Fruit fly (Drosophila melanogaster) whole organism, pupa: Measurements from ENCODE around the gene Shc.

ENCODE experiments used
- CG12605 ChIP-seq: fragments of 200-800 bp; sonication (Bioruptor generic); IDR thresholded peaks from 2 replicates; pipeline ENCODE4 v1.3.6; 2022; ENCODE audit warnings: missing biosample characterization, missing genetic modification characterization
- CG17806 ChIP-seq: fragments of 200-800 bp; sonication (Bioruptor generic); optimal IDR thresholded peaks from 2 replicates; lab custom pipeline; 2018; ENCODE audit warnings: missing biosample characterization, mild to moderate bottlenecking, missing genetic modification characterization, moderate library complexity
- CG8159 ChIP-seq: fragments of 200-800 bp; sonication (Bioruptor generic); optimal IDR thresholded peaks from 3 replicates; lab custom pipeline; 2018; ENCODE audit warnings: missing biosample characterization, mild to moderate bottlenecking, missing genetic modification characterization, moderate library complexity
- CG8301 ChIP-seq: fragments of 200-800 bp; sonication (Bioruptor generic); optimal IDR thresholded peaks from 2 replicates; lab custom pipeline; 2018; ENCODE audit warnings: missing biosample characterization, mild to moderate bottlenecking, missing genetic modification characterization
- EcR ChIP-seq: fragments of 200-800 bp; sonication (Bioruptor generic); optimal IDR thresholded peaks from 3 replicates; lab custom pipeline; 2019; ENCODE audit warnings: missing biosample characterization, missing genetic modification characterization, mild to moderate bottlenecking, moderate library complexity, missing genetic modification reagents
- Pif1B ChIP-seq: fragments of 200-800 bp; sonication (Bioruptor generic); optimal IDR thresholded peaks from 3 replicates; lab custom pipeline; 2016; ENCODE audit warnings: missing biosample characterization, missing genetic modification characterization
- Snoo ChIP-seq: fragments of 200-800 bp; sonication (Bioruptor generic); optimal IDR thresholded peaks from 3 replicates; lab custom pipeline; 2017; ENCODE audit warnings: missing biosample characterization, mild to moderate bottlenecking, missing genetic modification characterization, inconsistent platforms
- fd96Ca ChIP-seq: fragments of 200-800 bp; sonication (Bioruptor generic); IDR thresholded peaks from 3 replicates; pipeline ENCODE4 v1.3.6; 2022; ENCODE audit warnings: missing biosample characterization, missing genetic modification characterization
- gl ChIP-seq: fragments of 200-800 bp; sonication (Bioruptor generic); optimal IDR thresholded peaks from 2 replicates; lab custom pipeline; 2018; ENCODE audit warnings: missing biosample characterization, mild to moderate bottlenecking, missing genetic modification characterization
- rn ChIP-seq: fragments of 200-800 bp; sonication (Bioruptor generic); IDR thresholded peaks from 2 replicates; pipeline ENCODE4 v1.3.6; 2022; ENCODE audit warnings: missing biosample characterization, missing genetic modification characterization

DNA sequence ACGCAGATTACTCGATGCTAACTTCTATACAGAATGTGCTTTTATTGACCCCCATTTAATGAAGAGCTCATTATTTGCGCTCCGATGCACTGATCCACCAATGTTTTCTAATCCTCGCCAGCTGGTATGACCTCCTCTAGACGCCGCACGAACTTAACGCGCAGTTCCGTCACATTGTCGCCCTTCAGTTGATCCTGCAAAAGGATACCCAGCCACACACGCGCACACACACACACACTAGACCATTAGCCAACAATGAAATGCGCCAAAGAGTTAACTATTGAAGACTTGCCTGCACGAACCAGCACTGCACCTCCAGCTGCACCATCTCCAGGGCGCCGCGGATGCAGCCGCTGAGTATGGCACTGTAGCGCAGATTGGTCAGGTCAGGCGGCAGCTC lies 12.0 kb downstream of the Shc start:
- TF ChIP-seq rn (GFP tag; lab: Robert Waterston, UW) (no peak), CG17806 (tag; lab: Kevin White, UChicago) (no peak), CG8159 (tag; lab: Kevin White, UChicago) (no peak), CG12605 (GFP tag; lab: Robert Waterston, UW) (no peak), gl (tag; lab: Kevin White, UChicago) (no peak), fd96Ca (GFP tag; lab: Robert Waterston, UW) (no peak), Pif1B (no peak), Snoo (no peak), EcR (GFP tag; lab: Kevin White, UChicago) (no peak), CG8301 (tag; lab: Kevin White, UChicago) (no peak)
